Worm (Caenorhabditis elegans) whole organism, midembryonic: ENCODE results near the gene C07C7.3.

Experiments
- T22C8.4 ChIP-seq: fragments of 200-800 bp; sonication (Bioruptor generic); IDR thresholded peaks from 2 replicates; pipeline ENCODE4 v1.3.6; 2022; ENCODE audit warnings: missing genetic modification characterization, missing compliant biosample characterization
- cog-1 ChIP-seq: sonication (generic microtip); optimal IDR thresholded peaks from 2 replicates; lab custom pipeline; 2016; ENCODE audit warnings: missing genetic modification characterization, missing compliant biosample characterization
- flt-1 ChIP-seq: fragments of 200-800 bp; sonication (Bioruptor generic); IDR thresholded peaks from 2 replicates; pipeline ENCODE4 v1.3.6; 2022; ENCODE audit warnings: missing genetic modification characterization, missing compliant biosample characterization
- klf-2 ChIP-seq: fragments of 200-800 bp; sonication (Bioruptor generic); conservative IDR thresholded peaks from 2 replicates; pipeline ENCODE4 v1.3.6; 2022; ENCODE audit warnings: missing genetic modification reagents, missing genetic modification characterization, missing compliant biosample characterization
- med-1 ChIP-seq: sonication (generic microtip); optimal IDR thresholded peaks from 2 replicates; lab custom pipeline; 2017; ENCODE audit warnings: missing genetic modification characterization, mild to moderate bottlenecking, missing compliant biosample characterization, antibody characterized with exemption, missing genetic modification reagents; ENCODE audit not compliant: insufficient read depth
- ref-1 ChIP-seq: fragments of 200-800 bp; sonication (Bioruptor generic); conservative IDR thresholded peaks from 2 replicates; pipeline ENCODE4 v1.3.6; 2022; ENCODE audit warnings: missing genetic modification reagents, missing genetic modification characterization, missing compliant biosample characterization
- tab-1 ChIP-seq: fragments of 200-800 bp; sonication (Bioruptor generic); IDR thresholded peaks from 2 replicates; pipeline ENCODE4 v1.3.6; 2022; ENCODE audit warnings: missing genetic modification characterization, missing compliant biosample characterization
- ztf-23 ChIP-seq: fragments of 200-800 bp; sonication (Bioruptor generic); IDR thresholded peaks from 2 replicates; pipeline ENCODE4 v1.3.6; 2022; ENCODE audit warnings: missing genetic modification reagents, missing genetic modification characterization, missing compliant biosample characterization
- ztf-29 ChIP-seq: fragments of 200-800 bp; sonication (Bioruptor generic); IDR thresholded peaks from 2 replicates; pipeline ENCODE4 v1.3.6; 2022; ENCODE audit warnings: missing genetic modification reagents, missing genetic modification characterization, missing compliant biosample characterization

C07C7.3 gene

DNA sequence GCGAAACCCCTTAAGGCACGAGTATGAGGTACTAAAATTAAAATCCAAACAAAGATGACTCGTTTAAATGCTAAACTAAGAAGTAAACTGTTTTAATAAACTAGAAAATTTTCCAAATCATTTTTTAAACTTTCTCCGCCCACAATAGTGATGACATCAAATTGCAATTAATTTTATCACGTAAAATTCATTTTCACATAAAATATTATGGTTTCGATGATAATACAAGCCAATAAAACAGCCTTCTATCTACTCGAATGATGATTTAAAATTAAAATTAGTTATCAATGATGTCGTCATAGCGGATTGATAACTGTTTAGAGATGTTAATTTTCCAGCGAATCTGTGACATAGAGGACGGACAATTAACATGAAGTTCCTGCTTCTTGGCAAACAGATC lies at the start of gene C07C7.3:
TSS of gene C07C7.3 (plus strand) at position 371 of the 400 bp plus-strand sequence.
- TF ChIP-seq ref-1 (GFP tag; lab: Robert Waterston, UW) = no peak
- no peak for TF ChIP-seq ztf-29 (GFP tag; lab: Robert Waterston, UW)
- TF ChIP-seq cog-1 = no peak
- no peak for TF ChIP-seq klf-2 (GFP tag; lab: Robert Waterston, UW)
- TF ChIP-seq ztf-23 = no peak
- no peak for TF ChIP-seq tab-1
- no peak for TF ChIP-seq T22C8.4 (GFP tag; lab: Robert Waterston, UW)
- no peak for TF ChIP-seq flt-1 (GFP tag; lab: Robert Waterston, UW)
- TF ChIP-seq med-1 = no peak

DNA sequence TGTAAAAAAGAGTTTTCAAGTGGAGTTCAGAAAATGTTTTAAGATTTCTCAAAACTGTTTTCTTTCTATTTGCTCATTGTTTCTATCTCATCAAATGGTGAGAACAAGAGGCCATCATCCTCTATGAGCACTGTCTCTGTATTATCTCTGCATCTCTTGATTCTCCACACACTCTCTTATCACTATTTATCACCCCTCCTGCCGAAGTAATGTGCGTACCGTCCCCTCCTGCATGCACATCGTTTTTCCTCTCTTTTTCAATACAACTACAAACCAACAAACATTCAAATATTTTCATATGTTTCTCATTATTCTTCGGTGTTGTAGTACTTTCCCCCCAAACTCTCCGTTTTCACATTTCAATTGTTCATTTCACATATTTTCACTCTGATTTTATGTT lies 49.4 kb upstream of the C07C7.3 start:
- TF ChIP-seq tab-1 (no peak), klf-2 (GFP tag; lab: Robert Waterston, UW) (no peak), med-1 (no peak), ztf-23 (no peak), ztf-29 (GFP tag; lab: Robert Waterston, UW) (no peak), cog-1 (no peak)

DNA sequence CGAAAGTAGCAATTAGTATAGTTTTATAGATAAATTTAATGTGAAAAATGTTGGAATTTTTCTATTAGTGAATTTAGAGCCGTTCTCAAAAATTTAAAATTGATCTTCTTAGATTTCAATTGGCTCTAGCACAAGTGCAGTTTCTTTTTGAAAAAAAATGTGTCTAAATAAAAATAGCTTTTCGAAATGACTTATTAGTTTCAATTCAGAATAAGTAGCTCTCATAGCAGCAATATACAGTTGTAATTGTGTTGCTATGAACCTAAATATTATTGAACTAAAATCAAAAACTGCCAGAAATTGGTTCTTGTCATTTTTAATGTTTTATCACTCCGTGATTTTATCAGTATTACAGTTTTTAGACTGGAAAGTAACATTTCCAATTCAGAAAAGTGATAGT lies 48.2 kb upstream of the C07C7.3 start:
- no peak for TF ChIP-seq ztf-29 (GFP tag; lab: Robert Waterston, UW)
- no peak for TF ChIP-seq T22C8.4 (GFP tag; lab: Robert Waterston, UW)
- no peak for TF ChIP-seq ztf-23

DNA sequence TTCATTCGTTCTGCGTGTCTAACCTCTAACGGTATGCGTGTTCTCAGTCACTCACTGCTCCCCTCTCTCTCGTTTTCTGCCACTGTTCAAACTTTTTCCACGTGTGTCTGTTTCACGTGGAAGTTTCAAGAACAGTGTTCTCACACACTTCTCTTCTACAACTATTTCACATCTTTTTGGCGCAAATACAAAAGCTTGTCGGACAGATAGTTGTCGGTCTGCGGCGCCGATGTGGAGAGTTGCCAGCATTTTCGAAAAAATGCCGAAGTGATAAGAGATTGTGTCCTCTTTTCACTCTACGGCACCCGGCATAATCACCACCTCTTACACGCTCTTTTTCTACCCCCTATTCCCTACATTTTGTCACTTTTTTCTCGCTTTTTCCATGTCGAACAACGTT lies 47.5 kb upstream of the C07C7.3 start:
- TF ChIP-seq flt-1 (GFP tag; lab: Robert Waterston, UW) (no peak), tab-1 (no peak), T22C8.4 (GFP tag; lab: Robert Waterston, UW) (no peak), ref-1 (GFP tag; lab: Robert Waterston, UW) (no peak), ztf-29 (GFP tag; lab: Robert Waterston, UW) (no peak), med-1 (no peak), klf-2 (GFP tag; lab: Robert Waterston, UW) (no peak), cog-1 (no peak), ztf-23 (no peak)

DNA sequence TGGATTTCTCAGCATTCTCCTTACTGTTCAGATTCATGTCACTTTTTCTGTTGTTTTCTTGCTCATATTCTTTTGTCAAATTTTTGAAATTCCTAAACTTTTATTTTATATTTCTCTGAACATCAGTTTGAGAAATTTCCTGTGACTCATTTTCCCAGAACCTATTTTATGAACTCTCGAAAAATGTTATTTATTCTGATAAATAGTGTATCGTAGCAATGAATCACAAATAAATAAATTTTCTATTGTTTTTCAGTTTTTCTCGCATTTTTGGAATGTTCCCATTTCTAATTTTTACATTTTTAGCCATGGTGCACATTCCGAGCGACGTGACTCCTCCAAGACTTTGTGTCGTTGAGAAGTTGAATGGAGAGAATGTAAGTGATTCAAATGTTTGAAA lies 47.1 kb upstream of the C07C7.3 start, which contains the start of gene nrfl-1:
TSS of gene nrfl-1 (plus strand) at position 301 of the 400 bp plus-strand sequence.
- TF ChIP-seq cog-1 = no peak
- TF ChIP-seq tab-1 = no peak
- TF ChIP-seq ztf-29 (GFP tag; lab: Robert Waterston, UW) = no peak
- no peak for TF ChIP-seq med-1
- no peak for TF ChIP-seq flt-1 (GFP tag; lab: Robert Waterston, UW)
- no peak for TF ChIP-seq ztf-23
- TF ChIP-seq klf-2 (GFP tag; lab: Robert Waterston, UW) = no peak
- TF ChIP-seq ref-1 (GFP tag; lab: Robert Waterston, UW) = no peak
- no peak for TF ChIP-seq T22C8.4 (GFP tag; lab: Robert Waterston, UW)

DNA sequence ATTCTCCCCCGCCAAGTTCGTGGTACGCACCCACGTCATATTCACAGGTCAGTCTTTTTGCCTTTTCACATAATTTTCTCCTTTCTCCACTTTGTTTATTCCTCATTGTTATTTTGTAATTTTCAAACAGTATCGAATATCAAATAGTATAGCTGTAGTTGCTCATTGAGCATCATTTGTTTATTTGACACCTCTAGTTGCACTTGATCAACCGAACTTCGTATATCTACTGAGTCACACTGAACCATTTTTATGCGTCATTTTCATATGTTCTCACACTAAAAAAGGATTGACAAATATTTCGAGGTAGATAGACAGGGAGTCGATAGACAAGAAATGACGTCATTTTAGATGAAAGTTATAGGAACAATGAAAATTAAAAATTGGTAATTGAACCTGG lies 45.6 kb upstream of the C07C7.3 start:
- TF ChIP-seq med-1 (no peak), ref-1 (GFP tag; lab: Robert Waterston, UW) (no peak)

DNA sequence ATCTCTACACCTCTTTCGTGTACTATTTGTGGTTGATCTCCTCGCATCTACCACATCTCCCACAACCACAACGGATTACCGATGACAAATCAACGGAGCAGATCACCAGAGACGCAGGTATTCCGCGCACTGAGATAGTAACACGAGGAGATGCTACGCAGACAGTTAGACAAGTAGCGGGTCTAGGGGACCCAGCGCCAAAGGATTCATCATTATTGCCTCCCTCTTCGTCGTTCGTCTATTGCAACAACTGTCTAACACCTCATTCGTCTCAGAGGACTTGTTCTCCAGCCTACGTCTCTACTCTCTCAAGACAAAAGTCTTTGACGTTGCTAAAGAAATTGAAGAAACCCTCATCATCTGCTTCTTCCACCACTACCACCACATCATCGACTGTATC lies 44.3 kb upstream of the C07C7.3 start:
- TF ChIP-seq ztf-23 = no peak
- no peak for TF ChIP-seq ztf-29 (GFP tag; lab: Robert Waterston, UW)
- no peak for TF ChIP-seq klf-2 (GFP tag; lab: Robert Waterston, UW)
- no peak for TF ChIP-seq flt-1 (GFP tag; lab: Robert Waterston, UW)
- no peak for TF ChIP-seq ref-1 (GFP tag; lab: Robert Waterston, UW)
- TF ChIP-seq cog-1 = no peak
- no peak for TF ChIP-seq med-1
- no peak for TF ChIP-seq T22C8.4 (GFP tag; lab: Robert Waterston, UW)
- TF ChIP-seq tab-1 = no peak

DNA sequence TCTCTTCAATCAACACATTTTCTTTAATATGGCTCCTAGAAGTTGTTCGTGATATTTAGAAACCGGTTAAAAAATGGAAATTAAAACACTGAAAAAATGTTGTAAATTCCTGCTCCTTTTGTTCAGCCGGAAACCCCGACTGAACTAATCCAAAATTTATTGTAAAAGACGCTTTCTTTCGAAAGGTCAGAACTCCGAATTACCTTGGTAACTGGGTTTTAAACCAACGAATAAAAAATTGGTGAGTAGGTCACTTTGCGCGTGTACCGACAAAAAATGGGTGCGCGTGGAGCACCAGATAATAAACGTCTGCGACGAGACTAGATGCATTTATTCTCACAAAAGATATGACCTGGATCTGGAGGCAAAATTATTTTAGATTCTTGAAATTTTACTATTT lies 35.2 kb upstream of the C07C7.3 start:
- TF ChIP-seq ztf-29 (GFP tag; lab: Robert Waterston, UW) (no peak), med-1 (no peak), ztf-23 (no peak), flt-1 (GFP tag; lab: Robert Waterston, UW) (no peak), cog-1 (no peak), klf-2 (GFP tag; lab: Robert Waterston, UW) (no peak), tab-1 (no peak), ref-1 (GFP tag; lab: Robert Waterston, UW) (no peak), T22C8.4 (GFP tag; lab: Robert Waterston, UW) (no peak)

DNA sequence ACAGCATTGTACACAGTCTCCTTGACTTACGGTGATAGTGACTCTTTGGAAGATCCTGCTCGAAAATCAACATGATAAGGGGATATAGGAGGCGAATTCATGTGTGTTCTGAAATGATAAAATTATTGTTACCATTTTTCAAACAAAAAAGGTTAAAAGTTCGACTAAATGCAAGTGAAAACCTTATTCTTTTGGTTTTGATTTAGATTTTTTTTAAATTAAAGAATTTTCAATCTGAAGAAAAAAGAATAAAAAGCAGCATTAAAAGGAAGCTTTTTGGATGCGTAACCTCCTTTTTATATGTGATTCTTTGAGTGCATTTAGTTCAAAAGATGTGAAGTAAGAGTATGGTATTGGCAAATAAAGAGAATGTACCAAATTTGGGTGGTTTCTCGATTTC lies 30.5 kb upstream of the C07C7.3 start, which contains the start of gene delm-1:
TSS of gene delm-1 (minus strand) at position 101 of the 400 bp plus-strand sequence.
- no peak for TF ChIP-seq ztf-23
- TF ChIP-seq klf-2 (GFP tag; lab: Robert Waterston, UW) = no peak
- no peak for TF ChIP-seq flt-1 (GFP tag; lab: Robert Waterston, UW)
- TF ChIP-seq ztf-29 (GFP tag; lab: Robert Waterston, UW) = no peak
- no peak for TF ChIP-seq cog-1
- no peak for TF ChIP-seq ref-1 (GFP tag; lab: Robert Waterston, UW)
- no peak for TF ChIP-seq med-1
- TF ChIP-seq T22C8.4 (GFP tag; lab: Robert Waterston, UW) = no peak
- no peak for TF ChIP-seq tab-1

DNA sequence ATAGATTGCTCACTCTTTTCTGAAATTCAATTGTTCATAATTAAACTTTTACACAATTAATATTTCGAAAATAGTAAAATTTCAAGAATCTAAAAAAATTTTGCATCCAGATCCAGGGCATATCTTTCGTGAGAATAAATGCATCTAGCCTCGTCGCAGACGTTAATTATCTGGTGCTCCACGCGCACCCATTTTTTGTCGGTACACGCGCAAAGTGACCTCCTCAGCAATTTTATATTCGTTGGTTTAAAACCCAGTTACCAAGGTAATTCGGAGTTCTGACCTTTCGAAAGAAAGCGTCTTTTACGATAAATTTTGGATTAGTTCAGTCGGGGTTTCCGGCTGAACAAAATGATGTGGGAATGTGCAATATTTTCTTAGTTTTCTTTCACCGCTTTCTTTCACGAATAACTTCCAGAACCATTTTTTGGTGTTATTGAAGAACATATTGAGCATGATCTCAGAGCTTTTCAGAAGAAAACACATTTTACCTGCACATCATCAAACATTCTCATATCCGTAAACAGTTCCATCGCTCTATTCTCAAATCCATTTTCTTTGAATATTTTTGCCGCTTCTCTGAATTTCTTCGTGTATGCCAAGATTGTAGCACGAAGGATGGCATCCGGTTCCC lies 25.6 kb upstream of the C07C7.3 start:
- TF ChIP-seq ztf-29 (GFP tag; lab: Robert Waterston, UW) (no peak), med-1 (no peak), cog-1 (no peak), flt-1 (GFP tag; lab: Robert Waterston, UW) (no peak), ztf-23 (no peak), ref-1 (GFP tag; lab: Robert Waterston, UW) (no peak), tab-1 (no peak), T22C8.4 (GFP tag; lab: Robert Waterston, UW) (no peak), klf-2 (GFP tag; lab: Robert Waterston, UW) (no peak)

DNA sequence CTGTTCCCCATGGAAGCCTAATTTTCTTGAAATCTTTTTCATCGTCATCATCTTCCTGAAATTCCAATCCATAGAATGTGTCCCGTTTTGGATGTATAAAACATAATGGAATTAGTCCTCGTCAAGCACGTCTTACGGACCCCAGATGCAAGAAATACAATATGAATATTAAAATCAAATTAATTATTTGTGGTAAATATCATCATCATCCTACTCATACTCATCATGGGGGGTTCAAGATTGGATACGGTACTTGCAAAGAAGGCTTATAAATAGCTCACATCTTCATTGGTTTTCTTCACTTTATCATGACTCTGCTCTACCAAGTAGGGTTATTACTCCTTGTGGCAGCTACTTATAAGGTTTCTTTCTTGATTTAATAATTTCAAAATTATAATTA lies 21.4 kb upstream of the C07C7.3 start, which contains the start of gene flp-1:
TSS of gene flp-1 (plus strand) at position 301 of the 400 bp plus-strand sequence.
- no peak for TF ChIP-seq ztf-23
- TF ChIP-seq cog-1 = no peak
- TF ChIP-seq tab-1 = no peak
- no peak for TF ChIP-seq flt-1 (GFP tag; lab: Robert Waterston, UW)
- no peak for TF ChIP-seq med-1
- no peak for TF ChIP-seq T22C8.4 (GFP tag; lab: Robert Waterston, UW)
- TF ChIP-seq ref-1 (GFP tag; lab: Robert Waterston, UW) = no peak
- no peak for TF ChIP-seq klf-2 (GFP tag; lab: Robert Waterston, UW)
- TF ChIP-seq ztf-29 (GFP tag; lab: Robert Waterston, UW) = no peak
